Worm (Caenorhabditis elegans): ENCODE measurements around the gene acr-3.
A peak's percentile ranks its signal among the peaks of the same experiment; 100 is the strongest.

Gene acr-3

DNA sequence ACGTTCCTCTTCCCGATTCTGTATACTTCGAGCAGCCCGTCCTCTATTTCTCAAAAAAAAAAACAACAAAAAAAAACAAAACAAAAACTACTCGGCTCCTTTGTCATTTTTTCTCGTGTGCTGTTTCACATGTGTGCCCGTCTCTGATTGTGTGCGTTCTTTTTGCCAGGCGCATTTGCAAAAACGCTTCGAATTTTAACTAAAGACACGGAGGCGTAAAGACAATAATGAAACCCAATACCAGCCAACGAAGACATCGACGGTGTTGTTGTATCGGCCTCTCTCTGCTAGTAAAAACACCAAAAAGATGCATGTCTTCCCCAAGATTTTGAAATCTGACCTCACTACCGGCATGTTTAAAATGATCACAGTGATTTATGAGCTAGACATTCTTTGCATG is 37.5 kb downstream of the acr-3 start:
- TF ChIP-seq lsy-2 (tag; optimal IDR thresholded peaks at IDR 0.05): no peak
- TF ChIP-seq ztf-11 (tag; optimal IDR thresholded peaks at IDR 0.05): no peak

ce11 chrX:6747906-6748356 is 38.6 kb downstream of the acr-3 start:
- peak; percentile 26 for TF ChIP-seq pha-4 (tag; optimal IDR thresholded peaks at IDR 0.05)
- no peak for TF ChIP-seq nhr-2 (tag; optimal IDR thresholded peaks at IDR 0.05)

DNA sequence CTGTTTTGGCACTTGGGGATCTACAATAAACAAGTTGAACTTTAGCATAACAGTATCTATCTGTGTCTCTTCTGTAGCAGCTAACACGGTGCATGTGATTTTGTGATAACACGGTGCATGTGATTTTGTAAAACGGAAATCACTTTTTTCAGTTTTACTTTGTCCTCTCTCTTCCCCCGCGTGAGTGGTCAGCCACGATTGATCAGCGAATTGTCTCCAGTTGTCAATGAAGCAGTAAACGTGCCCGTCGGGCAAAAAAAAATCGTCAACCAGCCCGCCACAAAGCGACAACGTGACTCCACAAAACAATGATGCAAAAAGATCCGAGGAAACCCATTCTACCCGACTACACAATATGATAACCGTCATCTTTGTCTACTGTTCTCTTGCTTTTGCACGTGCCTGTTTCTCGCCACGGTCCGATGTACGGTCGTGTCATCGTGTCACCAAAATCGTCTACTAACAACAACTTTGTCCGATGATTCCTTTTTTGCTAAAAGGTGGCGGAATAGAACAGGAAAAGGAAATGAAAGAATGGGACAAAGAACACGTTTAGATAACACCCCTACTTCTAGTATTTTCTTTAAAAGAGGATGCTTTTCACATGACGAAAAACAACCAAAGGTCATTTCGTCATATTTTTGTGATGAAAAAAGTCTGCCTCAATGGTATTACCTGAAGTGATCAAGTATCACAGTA is 39.9 kb downstream of the acr-3 start:
- TF ChIP-seq pha-4 (tag; optimal IDR thresholded peaks at IDR 0.05) (no peak), nhr-237 (tag; optimal IDR thresholded peaks at IDR 0.05) (no peak), nhr-2 (tag; optimal IDR thresholded peaks at IDR 0.05) (no peak), sptf-1 (tag; optimal IDR thresholded peaks at IDR 0.05) (no peak), mls-2 (tag; optimal IDR thresholded peaks at IDR 0.05) (no peak), blmp-1 (tag; optimal IDR thresholded peaks at IDR 0.05) (no peak), elt-3 (tag; optimal IDR thresholded peaks at IDR 0.05) (no peak), lin-13 (tag; optimal IDR thresholded peaks at IDR 0.05) (no peak), ztf-11 (tag; optimal IDR thresholded peaks at IDR 0.05) (no peak), ceh-43 (GFP tag; optimal IDR thresholded peaks at IDR 0.05) (no peak), nhr-12 (tag; optimal IDR thresholded peaks at IDR 0.05) (no peak), lsy-2 (tag; optimal IDR thresholded peaks at IDR 0.05) (no peak), sem-2 (GFP tag; optimal IDR thresholded peaks at IDR 0.05) (no peak), drap-1 (GFP tag; optimal IDR thresholded peaks at IDR 0.05) (no peak), snpc-4 (tag; optimal IDR thresholded peaks at IDR 0.05) (no peak)

DNA sequence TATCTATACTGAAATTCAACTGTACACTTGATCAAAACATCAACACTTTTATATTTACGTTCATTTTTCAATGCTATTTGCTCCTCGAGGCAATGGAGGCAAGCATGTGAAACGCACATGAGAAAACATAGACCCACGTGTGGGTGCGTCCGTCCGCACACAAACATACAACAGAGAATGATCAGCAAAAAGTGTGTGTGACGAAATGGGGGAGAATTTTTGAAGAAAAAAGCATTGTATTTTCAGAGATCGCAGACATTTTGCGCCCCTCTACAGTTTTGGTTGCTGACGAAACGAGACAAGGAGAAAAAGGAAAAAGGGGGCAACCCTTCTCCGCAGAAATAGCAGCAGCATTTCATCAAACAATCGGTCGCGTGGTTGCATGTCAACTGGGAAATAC is 40.8 kb downstream of the acr-3 start:
- no peak for TF ChIP-seq nhr-12 (tag; optimal IDR thresholded peaks at IDR 0.05)
- no peak for TF ChIP-seq tbx-8 (GFP tag; optimal IDR thresholded peaks at IDR 0.05)
- TF ChIP-seq ham-2 (GFP tag; optimal IDR thresholded peaks at IDR 0.05): peak; percentile 17
- TF ChIP-seq nhr-237 (tag; optimal IDR thresholded peaks at IDR 0.05): peak; percentile 64
- TF ChIP-seq pha-4 (tag; optimal IDR thresholded peaks at IDR 0.05): peak; percentile 75
- TF ChIP-seq hlh-1 (tag; optimal IDR thresholded peaks at IDR 0.05): no peak
- TF ChIP-seq sem-2 (GFP tag; optimal IDR thresholded peaks at IDR 0.05): no peak
- TF ChIP-seq ceh-39 (tag; optimal IDR thresholded peaks at IDR 0.05): no peak
- no peak for TF ChIP-seq ces-1 (GFP tag; optimal IDR thresholded peaks at IDR 0.05)
- TF ChIP-seq cnd-1 (tag; optimal IDR thresholded peaks at IDR 0.05): no peak
- no peak for TF ChIP-seq M03D4.4 (tag; optimal IDR thresholded peaks at IDR 0.05)

ce11 chrX:6761211-6761610 is 51.9 kb downstream of the acr-3 start:
- TF ChIP-seq pha-4 (tag; optimal IDR thresholded peaks at IDR 0.05) (no peak), ham-2 (GFP tag; optimal IDR thresholded peaks at IDR 0.05) (no peak), ceh-43 (GFP tag; optimal IDR thresholded peaks at IDR 0.05) (no peak), ceh-83 (GFP tag; optimal IDR thresholded peaks at IDR 0.05) (no peak), cnd-1 (tag; optimal IDR thresholded peaks at IDR 0.05) (no peak), mls-2 (tag; optimal IDR thresholded peaks at IDR 0.05) (no peak), nhr-12 (tag; optimal IDR thresholded peaks at IDR 0.05) (no peak), mab-5 (tag; optimal IDR thresholded peaks at IDR 0.05) (no peak), bed-3 (GFP tag; optimal IDR thresholded peaks at IDR 0.05) (no peak), zip-8 (tag; optimal IDR thresholded peaks at IDR 0.05) (no peak), lin-32 (GFP tag; optimal IDR thresholded peaks at IDR 0.05) (no peak), nhr-2 (tag; optimal IDR thresholded peaks at IDR 0.05) (no peak), hlh-1 (tag; optimal IDR thresholded peaks at IDR 0.05) (no peak), unc-120 (tag; optimal IDR thresholded peaks at IDR 0.05; ENCODE audit: poor library complexity, severe bottlenecking) (no peak), blmp-1 (tag; optimal IDR thresholded peaks at IDR 0.05) (no peak), elt-3 (tag; optimal IDR thresholded peaks at IDR 0.05) (no peak), drap-1 (GFP tag; optimal IDR thresholded peaks at IDR 0.05) (no peak), flh-1 (GFP tag; optimal IDR thresholded peaks at IDR 0.05) (no peak)

DNA sequence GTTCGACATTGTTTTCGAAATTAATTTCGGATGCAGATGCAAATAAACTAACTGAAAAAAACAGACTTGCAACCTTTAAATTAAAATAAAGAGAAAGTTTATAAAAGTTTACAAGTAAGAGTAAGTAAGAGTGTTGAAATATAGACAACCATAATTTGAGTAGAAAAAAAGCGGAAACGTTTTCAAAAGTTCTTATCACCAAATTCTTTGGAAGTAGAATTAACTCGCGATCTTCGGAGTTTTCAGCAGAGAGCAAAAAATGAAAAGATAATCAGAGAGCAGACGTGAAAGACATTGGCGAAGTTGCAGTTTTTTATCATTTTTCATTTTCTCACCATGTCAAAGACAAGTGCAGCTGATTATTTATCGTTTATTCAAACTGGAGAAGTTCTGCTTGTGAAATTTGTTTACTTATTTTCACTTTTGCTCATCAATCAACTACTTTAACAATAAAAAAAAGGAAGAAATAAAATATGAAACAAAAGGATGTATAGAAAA is 52.4 kb downstream of the acr-3 start, which contains the start of gene abts-4:
Gene abts-4 (minus strand): TSS at position 51 of the 498 bp plus-strand sequence.
- TF ChIP-seq mep-1 (tag; optimal IDR thresholded peaks at IDR 0.05) (no peak), ceh-39 (tag; optimal IDR thresholded peaks at IDR 0.05) (no peak), ces-1 (GFP tag; optimal IDR thresholded peaks at IDR 0.05) (no peak), nhr-76 (tag; optimal IDR thresholded peaks at IDR 0.05) (no peak), drap-1 (GFP tag; optimal IDR thresholded peaks at IDR 0.05) (no peak), hlh-1 (tag; optimal IDR thresholded peaks at IDR 0.05) (no peak), bed-3 (GFP tag; optimal IDR thresholded peaks at IDR 0.05) (no peak), nhr-237 (tag; optimal IDR thresholded peaks at IDR 0.05) (no peak), unc-39 (tag; optimal IDR thresholded peaks at IDR 0.05) (no peak), unc-62 (GFP tag; optimal IDR thresholded peaks at IDR 0.05) (no peak), flh-1 (GFP tag; optimal IDR thresholded peaks at IDR 0.05) (no peak), nhr-12 (tag; optimal IDR thresholded peaks at IDR 0.05) (no peak), pha-4 (tag; optimal IDR thresholded peaks at IDR 0.05) (no peak), blmp-1 (tag; optimal IDR thresholded peaks at IDR 0.05) (no peak), mab-5 (tag; optimal IDR thresholded peaks at IDR 0.05) (no peak), ztf-11 (tag; optimal IDR thresholded peaks at IDR 0.05) (no peak), zip-8 (tag; optimal IDR thresholded peaks at IDR 0.05) (no peak), ham-2 (GFP tag; optimal IDR thresholded peaks at IDR 0.05) (no peak), unc-120 (tag; optimal IDR thresholded peaks at IDR 0.05; ENCODE audit: poor library complexity, severe bottlenecking) (no peak), sptf-1 (tag; optimal IDR thresholded peaks at IDR 0.05) (no peak)
